Fruit fly (Drosophila melanogaster) whole organism, embryonic: Measurements from ENCODE around the gene Rcd5.

Experiments
- ATbp ChIP-seq: fragments of 200-800 bp; sonication (Bioruptor generic); optimal IDR thresholded peaks from 2 replicates; lab custom pipeline; 2017; ENCODE audit warnings: missing biosample characterization, mild to moderate bottlenecking, missing genetic modification characterization, missing genetic modification reagents
- Adf1 ChIP-seq: fragments of 200-800 bp; sonication (Bioruptor generic); IDR thresholded peaks from 2 replicates; pipeline ENCODE4 v1.3.6; 2022; ENCODE audit warnings: missing biosample characterization, missing genetic modification characterization
- Atf6 ChIP-seq: fragments of 200-800 bp; sonication (Bioruptor generic); IDR thresholded peaks from 2 replicates; pipeline ENCODE4 v1.3.6; 2022; ENCODE audit warnings: missing biosample characterization, missing genetic modification characterization
- Blimp-1 ChIP-seq: fragments of 200-800 bp; sonication (Bioruptor generic); optimal IDR thresholded peaks from 3 replicates; lab custom pipeline; 2018; ENCODE audit warnings: missing biosample characterization, missing genetic modification characterization, mild to moderate bottlenecking, moderate library complexity, missing genetic modification reagents
- BtbVII ChIP-seq: fragments of 200-800 bp; sonication (Bioruptor generic); optimal IDR thresholded peaks from 3 replicates; lab custom pipeline; 2017; ENCODE audit warnings: missing biosample characterization, mild to moderate bottlenecking, missing genetic modification characterization
- CG10147 ChIP-seq: fragments of 200-800 bp; sonication (Bioruptor generic); optimal IDR thresholded peaks from 2 replicates; lab custom pipeline; 2019; ENCODE audit warnings: missing biosample characterization, mild to moderate bottlenecking, missing genetic modification characterization, moderate library complexity
- CG10274 ChIP-seq: fragments of 200-800 bp; sonication (Bioruptor generic); optimal IDR thresholded peaks from 3 replicates; lab custom pipeline; 2017; ENCODE audit warnings: missing biosample characterization, mild to moderate bottlenecking, missing genetic modification characterization
- CG10366 ChIP-seq: fragments of 200-800 bp; sonication (Bioruptor generic); IDR thresholded peaks from 2 replicates; pipeline ENCODE4 v1.3.6; 2022; ENCODE audit warnings: missing biosample characterization, missing genetic modification characterization
- CG10654 ChIP-seq: fragments of 200-800 bp; sonication (Bioruptor generic); optimal IDR thresholded peaks from 2 replicates; lab custom pipeline; 2016; ENCODE audit warnings: missing biosample characterization, missing genetic modification characterization
- CG13894 ChIP-seq: fragments of 200-800 bp; sonication (Bioruptor generic); optimal IDR thresholded peaks from 3 replicates; lab custom pipeline; 2018; ENCODE audit warnings: missing biosample characterization, mild to moderate bottlenecking, missing genetic modification characterization, moderate library complexity
- CG14667 ChIP-seq: fragments of 200-800 bp; sonication (Bioruptor generic); IDR thresholded peaks from 2 replicates; pipeline ENCODE4 v1.3.6; 2022; ENCODE audit warnings: missing biosample characterization, missing genetic modification characterization
- CG15011 ChIP-seq: fragments of 200-800 bp; sonication (Bioruptor generic); optimal IDR thresholded peaks from 3 replicates; lab custom pipeline; 2018; ENCODE audit warnings: missing biosample characterization, mild to moderate bottlenecking, missing genetic modification characterization
- CG2889 ChIP-seq: fragments of 200-800 bp; sonication (Bioruptor generic); IDR thresholded peaks from 3 replicates; pipeline ENCODE4 v1.3.6; 2022; ENCODE audit warnings: missing biosample characterization, missing genetic modification characterization
- CG32532 ChIP-seq: fragments of 200-800 bp; sonication (Bioruptor generic); IDR thresholded peaks from 2 replicates; pipeline ENCODE4 v1.3.6; 2022; ENCODE audit warnings: missing biosample characterization, missing genetic modification characterization
- CG3726 ChIP-seq: fragments of 200-800 bp; sonication (Bioruptor generic); IDR thresholded peaks from 3 replicates; pipeline ENCODE4, ENCODE4 v1.3.6; 2022; ENCODE audit warnings: missing biosample characterization, missing genetic modification characterization
- CG3838 ChIP-seq: fragments of 200-800 bp; sonication (Bioruptor generic); optimal IDR thresholded peaks from 3 replicates; lab custom pipeline; 2016; ENCODE audit warnings: missing biosample characterization, missing genetic modification characterization
- CG4854 ChIP-seq: fragments of 200-800 bp; sonication (Bioruptor generic); optimal IDR thresholded peaks from 2 replicates; lab custom pipeline; 2016; ENCODE audit warnings: missing biosample characterization, missing genetic modification characterization, inconsistent platforms
- CG9437 ChIP-seq: fragments of 200-800 bp; sonication (Bioruptor generic); optimal IDR thresholded peaks from 2 replicates; lab custom pipeline; 2018; ENCODE audit warnings: missing biosample characterization, mild to moderate bottlenecking, missing genetic modification characterization
- Dad ChIP-seq: fragments of 200-800 bp; sonication (Bioruptor generic); optimal IDR thresholded peaks from 3 replicates; lab custom pipeline; 2016; ENCODE audit warnings: missing biosample characterization, missing genetic modification characterization
- Dll ChIP-seq: fragments of 200-800 bp; sonication (Bioruptor generic); IDR thresholded peaks from 4 replicates; pipeline ENCODE4 v1.3.6; 2022; ENCODE audit warnings: missing biosample characterization, missing genetic modification characterization; ENCODE audit not compliant: partially characterized antibody
- Eip74EF ChIP-seq, 2 experiments: fragments of 200-800 bp in 1 of 2; fragments of >200 bp in 1 of 2; sonication (Bioruptor generic) in 1 of 2; optimal IDR thresholded peaks; 2 replicates each; lab custom pipeline; 2017 to 2019; ENCODE audit warnings: missing biosample characterization in 2 of 2, missing genetic modification characterization in 2 of 2, mild to moderate bottlenecking in 1 of 2, moderate library complexity in 1 of 2
- HLHmδ ChIP-seq: fragments of 200-800 bp; sonication (Bioruptor generic); optimal IDR thresholded peaks from 2 replicates; lab custom pipeline; 2018; ENCODE audit warnings: missing biosample characterization, mild to moderate bottlenecking, missing genetic modification characterization, moderate library complexity
- Hmr ChIP-seq: fragments of 200-800 bp; sonication (Bioruptor generic); optimal IDR thresholded peaks from 3 replicates; lab custom pipeline; 2017; ENCODE audit warnings: mild to moderate bottlenecking, missing biosample characterization, missing genetic modification reagents, missing genetic modification characterization
- MESR4 ChIP-seq: fragments of 200-800 bp; sonication (Bioruptor generic); optimal IDR thresholded peaks from 2 replicates; lab custom pipeline; 2018; ENCODE audit warnings: missing biosample characterization, mild to moderate bottlenecking, missing genetic modification characterization, moderate library complexity
- Med ChIP-seq: fragments of 200-800 bp; sonication (Bioruptor generic); peaks from one replicate; lab custom pipeline; 2016; ENCODE audit warnings: missing biosample characterization, missing genetic modification characterization, mild to moderate bottlenecking, inconsistent platforms, moderate library complexity
- NFAT ChIP-seq: fragments of 200-800 bp; sonication (Bioruptor generic); IDR thresholded peaks from 2 replicates; pipeline ENCODE4 v1.3.6; 2022; ENCODE audit warnings: missing biosample characterization, missing genetic modification characterization
- Vsx1 ChIP-seq: fragments of 200-800 bp; sonication (Bioruptor generic); optimal IDR thresholded peaks from 2 replicates; lab custom pipeline; 2017; ENCODE audit warnings: missing biosample characterization, mild to moderate bottlenecking, missing genetic modification characterization, missing genetic modification reagents
- Xrp1 ChIP-seq: fragments of 200-800 bp; sonication (Bioruptor generic); IDR thresholded peaks from 2 replicates; pipeline ENCODE4 v1.3.6; 2022; ENCODE audit warnings: missing biosample characterization, missing genetic modification characterization
- chm ChIP-seq: fragments of 200-800 bp; sonication (Bioruptor generic); IDR thresholded peaks from 2 replicates; pipeline ENCODE4 v1.3.6; 2022; ENCODE audit warnings: missing biosample characterization, missing genetic modification characterization
- ci ChIP-seq: fragments of 200-800 bp; sonication (Bioruptor generic); IDR thresholded peaks from 3 replicates; pipeline ENCODE4 v1.3.6; 2022; ENCODE audit warnings: missing biosample characterization, missing genetic modification characterization
- crol ChIP-seq: fragments of 200-800 bp; sonication (Bioruptor generic); IDR thresholded peaks from 2 replicates; pipeline ENCODE4 v1.3.6; 2022; ENCODE audit warnings: missing biosample characterization, missing genetic modification characterization
- dimm ChIP-seq: fragments of 200-800 bp; sonication (Bioruptor generic); IDR thresholded peaks from 2 replicates; pipeline ENCODE4 v1.3.6; 2022; ENCODE audit warnings: missing biosample characterization, missing genetic modification characterization
- dm ChIP-seq: fragments of 200-800 bp; sonication (Bioruptor generic); optimal IDR thresholded peaks from 3 replicates; lab custom pipeline; 2016; ENCODE audit warnings: missing biosample characterization, missing genetic modification characterization
- eve ChIP-seq, 2 experiments: fragments of >200 bp; optimal IDR thresholded peaks; 2 replicates each; lab custom pipeline; 2017; ENCODE audit warnings: missing biosample characterization in 2 of 2, missing genetic modification characterization in 2 of 2
- eyg ChIP-seq: fragments of 200-800 bp; sonication (Bioruptor generic); optimal IDR thresholded peaks from 3 replicates; lab custom pipeline; 2016; ENCODE audit warnings: missing biosample characterization, missing genetic modification characterization
- fd102C ChIP-seq: fragments of 200-800 bp; sonication (Bioruptor generic); optimal IDR thresholded peaks from 2 replicates; lab custom pipeline; 2018; ENCODE audit warnings: missing biosample characterization, mild to moderate bottlenecking, missing genetic modification characterization, moderate library complexity
- fd96Cb ChIP-seq: fragments of 200-800 bp; sonication (Bioruptor generic); optimal IDR thresholded peaks from 2 replicates; lab custom pipeline; 2018; ENCODE audit warnings: missing biosample characterization, mild to moderate bottlenecking, missing genetic modification characterization, moderate library complexity
- gce ChIP-seq: fragments of 200-800 bp; sonication (Bioruptor generic); IDR thresholded peaks from 3 replicates; pipeline ENCODE4 v1.3.6; 2022; ENCODE audit warnings: missing biosample characterization, missing genetic modification characterization
- her ChIP-seq: fragments of 200-800 bp; sonication (Bioruptor generic); optimal IDR thresholded peaks from 2 replicates; lab custom pipeline; 2016; ENCODE audit warnings: missing biosample characterization, missing genetic modification characterization
- kni ChIP-seq: fragments of 200-800 bp; sonication (Bioruptor generic); optimal IDR thresholded peaks from 3 replicates; lab custom pipeline; 2017; ENCODE audit warnings: mild to moderate bottlenecking, missing biosample characterization, missing genetic modification reagents, missing genetic modification characterization
- odd ChIP-seq: fragments of 200-800 bp; sonication (Bioruptor generic); optimal IDR thresholded peaks from 2 replicates; lab custom pipeline; 2017; ENCODE audit warnings: missing biosample characterization, mild to moderate bottlenecking, missing genetic modification characterization
- psq ChIP-seq: fragments of 200-800 bp; sonication (Bioruptor generic); optimal IDR thresholded peaks from 2 replicates; lab custom pipeline; 2017; ENCODE audit warnings: missing biosample characterization, missing genetic modification characterization
- repo ChIP-seq: fragments of 200-800 bp; sonication (Bioruptor generic); optimal IDR thresholded peaks from 2 replicates; lab custom pipeline; 2016; ENCODE audit warnings: missing biosample characterization, missing genetic modification characterization
- rib ChIP-seq: fragments of 200-800 bp; sonication (Bioruptor generic); IDR thresholded peaks from 2 replicates; pipeline ENCODE4 v1.3.6; 2022; ENCODE audit warnings: missing biosample characterization, missing genetic modification characterization
- ro ChIP-seq: fragments of 200-800 bp; sonication (Bioruptor generic); IDR thresholded peaks from 2 replicates; pipeline ENCODE4 v1.3.6; 2022; ENCODE audit warnings: missing biosample characterization, missing genetic modification characterization
- sna ChIP-seq: fragments of 200-800 bp; sonication (Bioruptor generic); IDR thresholded peaks from 2 replicates; pipeline ENCODE4 v1.3.6; 2022; ENCODE audit warnings: missing biosample characterization, missing genetic modification characterization; ENCODE audit not compliant: partially characterized antibody
- sqz ChIP-seq: fragments of 200-800 bp; sonication (Bioruptor generic); optimal IDR thresholded peaks from 3 replicates; lab custom pipeline; 2018; ENCODE audit warnings: missing biosample characterization, mild to moderate bottlenecking, missing genetic modification characterization
- tin ChIP-seq: fragments of 200-800 bp; sonication (Bioruptor generic); optimal IDR thresholded peaks from 3 replicates; lab custom pipeline; 2016; ENCODE audit warnings: missing biosample characterization, missing genetic modification characterization
- zen2 ChIP-seq: fragments of 200-800 bp; sonication (Bioruptor generic); IDR thresholded peaks from 3 replicates; pipeline ENCODE4 v1.3.6; 2022; ENCODE audit warnings: missing biosample characterization, missing genetic modification characterization; ENCODE audit not compliant: partially characterized antibody

Gene Rcd5

DNA sequence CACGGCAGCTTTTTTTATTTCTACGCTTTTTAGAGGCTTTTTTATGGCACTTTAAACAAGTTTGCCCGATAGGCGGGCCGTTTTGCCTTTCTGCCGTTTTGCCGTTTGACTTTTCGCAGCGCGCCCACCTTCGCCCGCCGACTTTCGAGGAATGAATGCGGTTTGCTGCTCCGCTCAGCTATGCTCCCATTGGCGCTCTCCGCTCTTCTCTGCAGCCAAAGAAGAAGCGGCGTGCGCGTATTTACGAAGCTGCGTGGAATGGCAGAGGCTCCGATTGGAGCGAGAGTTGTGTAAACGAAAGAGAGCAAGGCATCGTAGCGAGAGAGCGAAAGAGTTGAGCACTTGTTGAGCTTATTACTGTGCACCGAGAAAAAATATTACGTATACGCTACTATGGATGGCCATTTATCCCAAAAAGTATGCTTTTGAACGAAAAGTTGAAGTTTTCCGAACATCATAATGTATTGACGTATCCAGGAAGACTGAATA is 31.3 kb downstream of the Rcd5 start, which contains the start of gene wit (continued):
- peak; percentile 57 for TF ChIP-seq Vsx1 (GFP tag; lab: Kevin White, UChicago)
- TF ChIP-seq ci (GFP tag; lab: Robert Waterston, UW) = peak; percentile 72; the same call in 2 of the 3 replicates
- peak; percentile 19 for TF ChIP-seq ATbp (GFP tag; lab: Kevin White, UChicago)
- TF ChIP-seq sna = peak; percentile 70
- no peak for TF ChIP-seq CG9437 (GFP tag; lab: Kevin White, UChicago)
- TF ChIP-seq HLHmδ (GFP tag; lab: Kevin White, UChicago) = peak; percentile 78
- no peak for TF ChIP-seq CG10274 (GFP tag; lab: Kevin White, UChicago)
- TF ChIP-seq kni = peak; percentile 14
- TF ChIP-seq Med (GFP tag; lab: Kevin White, UChicago) = peak; percentile 87
- no peak for TF ChIP-seq repo (GFP tag; lab: Kevin White, UChicago)
- TF ChIP-seq Dll (GFP tag; lab: Robert Waterston, UW) = peak; percentile 47; the same call in 1 of the 4 replicates
- no peak for TF ChIP-seq NFAT (GFP tag; lab: Robert Waterston, UW)
- TF ChIP-seq eve (GFP tag; optimal IDR thresholded peaks at IDR 0.05; lab: Kevin White, UChicago) = no peak
- no peak for TF ChIP-seq CG13894
- TF ChIP-seq CG10147 (GFP tag; lab: Kevin White, UChicago) = no peak
- TF ChIP-seq her = peak; percentile 36
- no peak for TF ChIP-seq dm (GFP tag; lab: Kevin White, UChicago)
- no peak for TF ChIP-seq fd96Cb
- no peak for TF ChIP-seq CG14667 (GFP tag; lab: Robert Waterston, UW)
- TF ChIP-seq sqz (GFP tag; lab: Kevin White, UChicago) = peak; percentile 53
- peak; percentile 88; the same call in 2 of the 3 replicates for TF ChIP-seq zen2 (GFP tag; lab: Robert Waterston, UW)
- peak; percentile 45 for TF ChIP-seq odd (GFP tag; lab: Kevin White, UChicago)
- TF ChIP-seq CG15011 (GFP tag; lab: Kevin White, UChicago) = no peak
- TF ChIP-seq Atf6 (GFP tag; lab: Robert Waterston, UW) = 0 out of 2 replicates have a peak, but pooled peaks have one; percentile 17
- no peak for TF ChIP-seq fd102C (GFP tag; lab: Kevin White, UChicago)
- TF ChIP-seq psq (GFP tag; lab: Kevin White, UChicago) = peak; percentile 92
- no peak for TF ChIP-seq CG3838 (GFP tag; lab: Kevin White, UChicago)
- no peak for TF ChIP-seq MESR4 (GFP tag; lab: Kevin White, UChicago)
- peak; percentile 62; the same call in 1 of the 2 replicates for TF ChIP-seq CG32532
- peak; percentile 21; the same call in 1 of the 3 replicates for TF ChIP-seq gce
- TF ChIP-seq CG4854 (GFP tag; lab: Kevin White, UChicago) = peak; percentile 5
- peak; percentile 50 for TF ChIP-seq Hmr (GFP tag; lab: Kevin White, UChicago)
- no peak for TF ChIP-seq Xrp1
- no peak for TF ChIP-seq CG10366 (GFP tag; lab: Robert Waterston, UW)
- TF ChIP-seq BtbVII (GFP tag; lab: Kevin White, UChicago) = peak; percentile 66
- no peak for TF ChIP-seq tin (GFP tag; lab: Kevin White, UChicago)
- TF ChIP-seq CG2889 (GFP tag; lab: Robert Waterston, UW) = no peak
- TF ChIP-seq rib (GFP tag; lab: Robert Waterston, UW) = peak; percentile 56; the same call in 1 of the 2 replicates
- TF ChIP-seq ro (GFP tag; lab: Robert Waterston, UW) = no peak
- peak; percentile 83 for TF ChIP-seq chm (GFP tag; lab: Robert Waterston, UW)
- no peak for TF ChIP-seq dimm (GFP tag; lab: Robert Waterston, UW)
- peak; percentile 45; the same call in 1 of the 2 replicates for TF ChIP-seq Adf1
- peak; percentile 41 for TF ChIP-seq eyg (GFP tag; lab: Kevin White, UChicago)
- no peak for TF ChIP-seq Blimp-1 (GFP tag; lab: Kevin White, UChicago)
- peak in 1 of 2 experiments; percentile 27 for TF ChIP-seq Eip74EF (GFP tag; optimal IDR thresholded peaks at IDR 0.05; lab: Kevin White, UChicago)
- no peak for TF ChIP-seq CG3726 (GFP tag; lab: Robert Waterston, UW)
- no peak for TF ChIP-seq crol (GFP tag; lab: Robert Waterston, UW)
- no peak for TF ChIP-seq CG10654 (GFP tag; lab: Kevin White, UChicago)
- no peak for TF ChIP-seq Dad (GFP tag; lab: Kevin White, UChicago)
